Worm (Caenorhabditis elegans) whole organism, L3 larva: ENCODE results near the gene lec-1.
A peak's percentile ranks its signal among the peaks of the same experiment; 100 is the strongest.

Source experiments
- ZK546.5 ChIP-seq: sonication (generic microtip); optimal IDR thresholded peaks from 2 replicates; lab custom pipeline; 2017; ENCODE audit warnings: missing biosample characterization, missing genetic modification characterization
- ama-1 ChIP-seq: fragments of 150-350 bp; optimal IDR thresholded peaks from 2 replicates; lab custom pipeline; 2018
- ceh-16 ChIP-seq: sonication (generic microtip); optimal IDR thresholded peaks from 2 replicates; lab custom pipeline; 2017; ENCODE audit warnings: missing biosample characterization, missing genetic modification characterization
- ceh-28 ChIP-seq: fragments of 150-350 bp; optimal IDR thresholded peaks from 2 replicates; lab custom pipeline; 2014; ENCODE audit warnings: missing biosample characterization, missing genetic modification reagents, missing genetic modification characterization
- ceh-82 ChIP-seq: fragments of 150-350 bp; optimal IDR thresholded peaks from 2 replicates; lab custom pipeline; 2014; ENCODE audit warnings: missing biosample characterization, missing genetic modification characterization
- ceh-9 ChIP-seq: sonication (generic microtip); optimal IDR thresholded peaks from 2 replicates; lab custom pipeline; 2018; ENCODE audit warnings: missing biosample characterization, missing genetic modification characterization
- daf-12 ChIP-seq: fragments of 150-350 bp; optimal IDR thresholded peaks from 2 replicates; lab custom pipeline; 2014; ENCODE audit warnings: missing biosample characterization, missing genetic modification reagents, missing genetic modification characterization
- egl-27 ChIP-seq: sonication (generic microtip); optimal IDR thresholded peaks from 4 replicates; lab custom pipeline; 2017; ENCODE audit warnings: missing biosample characterization, missing genetic modification reagents, missing genetic modification characterization
- egl-5 ChIP-seq: fragments of 150-350 bp; optimal IDR thresholded peaks from 2 replicates; lab custom pipeline; 2017; ENCODE audit warnings: missing biosample characterization, missing genetic modification reagents, missing genetic modification characterization, inconsistent platforms
- elt-1 ChIP-seq: fragments of 150-350 bp; optimal IDR thresholded peaks from 2 replicates; lab custom pipeline; 2014; ENCODE audit warnings: missing biosample characterization, missing genetic modification characterization
- elt-2 ChIP-seq: sonication (generic microtip); optimal IDR thresholded peaks from 2 replicates; lab custom pipeline; 2016; ENCODE audit warnings: missing genetic modification reagents, mild to moderate bottlenecking, missing genetic modification characterization, missing compliant biosample characterization
- elt-3 ChIP-seq, 3 experiments: fragments of 150-350 bp in 1 of 3; sonication (generic microtip) in 2 of 3; optimal IDR thresholded peaks; 2 replicates in 2 of 3; 4 replicates in 1 of 3; lab custom pipeline; 2014 to 2017; ENCODE audit warnings: missing biosample characterization in 3 of 3, missing genetic modification characterization in 3 of 3
- fkh-10 ChIP-seq: sonication (generic microtip); optimal IDR thresholded peaks from 2 replicates; lab custom pipeline; 2017; ENCODE audit warnings: missing biosample characterization, missing genetic modification reagents, missing genetic modification characterization
- fkh-2 ChIP-seq: fragments of 150-350 bp; optimal IDR thresholded peaks from 2 replicates; lab custom pipeline; 2014; ENCODE audit warnings: missing biosample characterization, missing genetic modification reagents, missing genetic modification characterization
- fos-1 ChIP-seq: fragments of 150-350 bp; optimal IDR thresholded peaks from 2 replicates; lab custom pipeline; 2014; ENCODE audit warnings: missing biosample characterization, missing genetic modification characterization
- hmg-11 ChIP-seq: sonication (generic microtip); optimal IDR thresholded peaks from 2 replicates; lab custom pipeline; 2016; ENCODE audit warnings: missing genetic modification characterization, missing compliant biosample characterization
- jun-1 ChIP-seq: fragments of 150-350 bp; optimal IDR thresholded peaks from 2 replicates; lab custom pipeline; 2014; ENCODE audit warnings: missing biosample characterization, missing genetic modification reagents, missing genetic modification characterization
- lin-15B ChIP-seq: fragments of 150-350 bp; optimal IDR thresholded peaks from 2 replicates; lab custom pipeline; 2014; ENCODE audit warnings: missing biosample characterization, missing genetic modification characterization
- lin-39 ChIP-seq: fragments of 150-350 bp; optimal IDR thresholded peaks from 2 replicates; lab custom pipeline; 2018; ENCODE audit warnings: missing biosample characterization, missing genetic modification reagents, missing genetic modification characterization
- lsy-12 ChIP-seq: sonication (generic microtip); optimal IDR thresholded peaks from 2 replicates; lab custom pipeline; 2016; ENCODE audit warnings: mild to moderate bottlenecking, missing genetic modification characterization, missing compliant biosample characterization
- mdl-1 ChIP-seq: fragments of 150-350 bp; optimal IDR thresholded peaks from 2 replicates; lab custom pipeline; 2014; ENCODE audit warnings: missing biosample characterization, missing genetic modification characterization
- mml-1 ChIP-seq: fragments of 150-350 bp; sonication (generic microtip); optimal IDR thresholded peaks from 3 replicates; lab custom pipeline; 2014; ENCODE audit warnings: missing biosample characterization, missing genetic modification characterization
- nfya-1 ChIP-seq: sonication (generic microtip); optimal IDR thresholded peaks from 2 replicates; lab custom pipeline; 2017; ENCODE audit warnings: missing genetic modification characterization, mild to moderate bottlenecking, missing compliant biosample characterization, antibody characterized with exemption, moderate library complexity; ENCODE audit not compliant: insufficient read depth
- nhr-11 ChIP-seq: fragments of 150-350 bp; optimal IDR thresholded peaks from 2 replicates; lab custom pipeline; 2014; ENCODE audit warnings: missing biosample characterization, missing genetic modification characterization
- nhr-23 ChIP-seq: fragments of 150-350 bp; optimal IDR thresholded peaks from 2 replicates; lab custom pipeline; 2014; ENCODE audit warnings: missing biosample characterization, missing genetic modification reagents, missing genetic modification characterization
- nhr-237 ChIP-seq: fragments of 150-350 bp; optimal IDR thresholded peaks from 2 replicates; lab custom pipeline; 2014; ENCODE audit warnings: missing biosample characterization, missing genetic modification characterization
- nhr-25 ChIP-seq: sonication (generic microtip); optimal IDR thresholded peaks from 2 replicates; lab custom pipeline; 2017; ENCODE audit warnings: missing biosample characterization, missing genetic modification characterization
- nhr-43 ChIP-seq: sonication (generic microtip); optimal IDR thresholded peaks from 2 replicates; lab custom pipeline; 2016; ENCODE audit warnings: mild to moderate bottlenecking, missing genetic modification characterization, missing compliant biosample characterization; ENCODE audit not compliant: poor library complexity, severe bottlenecking
- nhr-67 ChIP-seq: fragments of 150-350 bp; optimal IDR thresholded peaks from 2 replicates; lab custom pipeline; 2014; ENCODE audit warnings: missing biosample characterization, missing genetic modification characterization
- nhr-76 ChIP-seq: fragments of 150-350 bp; sonication (generic microtip); optimal IDR thresholded peaks from 5 replicates; lab custom pipeline; 2014; ENCODE audit warnings: missing biosample characterization, missing genetic modification characterization
- pha-4 ChIP-seq: fragments of 150-350 bp; optimal IDR thresholded peaks from 2 replicates; lab custom pipeline; 2014; ENCODE audit warnings: missing biosample characterization, missing genetic modification reagents, missing genetic modification characterization
- pqm-1 ChIP-seq: fragments of 150-350 bp; optimal IDR thresholded peaks from 2 replicates; lab custom pipeline; 2017; ENCODE audit warnings: missing biosample characterization, missing genetic modification characterization, inconsistent platforms
- skn-1 ChIP-seq: fragments of 150-350 bp; optimal IDR thresholded peaks from 2 replicates; lab custom pipeline; 2014; ENCODE audit warnings: missing biosample characterization, missing genetic modification characterization
- snpc-4 ChIP-seq: fragments of 150-350 bp; optimal IDR thresholded peaks from 2 replicates; lab custom pipeline; 2014; ENCODE audit warnings: missing biosample characterization, missing genetic modification characterization
- unc-39 ChIP-seq: sonication (generic microtip); optimal IDR thresholded peaks from 4 replicates; lab custom pipeline; 2017; ENCODE audit warnings: missing biosample characterization, missing genetic modification characterization
- unc-62 ChIP-seq: fragments of 150-350 bp; sonication (generic microtip); optimal IDR thresholded peaks from 4 replicates; lab custom pipeline; 2014; ENCODE audit warnings: missing biosample characterization, missing genetic modification reagents, missing genetic modification characterization
- ztf-11 ChIP-seq: fragments of 150-350 bp; optimal IDR thresholded peaks from 2 replicates; lab custom pipeline; 2014; ENCODE audit warnings: missing biosample characterization, missing genetic modification characterization
- ztf-4 ChIP-seq: fragments of 150-350 bp; optimal IDR thresholded peaks from 2 replicates; lab custom pipeline; 2014; ENCODE audit warnings: missing biosample characterization, missing genetic modification characterization

The lec-1 gene

ce11 chrII:13195163-13195562, at the start of gene lec-1:
lec-1 (plus strand) TSS chrII:13195549.
- peak; percentile 52 for TF ChIP-seq fkh-2 (tag; lab: Kevin White, UChicago)
- peak; percentile 6 for TF ChIP-seq snpc-4 (tag; lab: Kevin White, UChicago)
- TF ChIP-seq lin-39 (tag; lab: Kevin White, UChicago) = no peak
- TF ChIP-seq hmg-11 (tag; lab: Kevin White, UChicago) = peak; percentile 46
- TF ChIP-seq daf-12 (tag; lab: Kevin White, UChicago) = no peak
- TF ChIP-seq nhr-67 (tag; lab: Kevin White, UChicago) = no peak
- TF ChIP-seq lin-15B = peak; percentile 12
- peak; percentile 35 for TF ChIP-seq fkh-10 (GFP tag; lab: Kevin White, UChicago)
- TF ChIP-seq elt-3 (tag; optimal IDR thresholded peaks at IDR 0.05; lab: Kevin White, UChicago) = no peak
- peak; percentile 67 for TF ChIP-seq pqm-1 (tag; lab: Kevin White, UChicago)
- no peak for TF ChIP-seq ztf-4 (tag; lab: Kevin White, UChicago)
- TF ChIP-seq ceh-9 (tag; lab: Kevin White, UChicago) = no peak
- peak; percentile 88 for TF ChIP-seq egl-5
- peak; percentile 74 for TF ChIP-seq nfya-1 (tag; lab: Kevin White, UChicago)
- no peak for TF ChIP-seq jun-1 (tag; lab: Kevin White, UChicago)
- TF ChIP-seq elt-2 (tag; lab: Kevin White, UChicago) = peak; percentile 57
- no peak for TF ChIP-seq mdl-1 (tag; lab: Kevin White, UChicago)
- peak; percentile 41 for TF ChIP-seq ama-1 (lab: Kevin White, UChicago)
- no peak for TF ChIP-seq unc-39 (tag; lab: Kevin White, UChicago)
- TF ChIP-seq ceh-28 (tag; lab: Kevin White, UChicago) = no peak
- peak; percentile 3 for TF ChIP-seq unc-62
- peak; percentile 98 for TF ChIP-seq pha-4 (tag; lab: Kevin White, UChicago)
- TF ChIP-seq nhr-23 = peak; percentile 1
- TF ChIP-seq fos-1 (tag; lab: Kevin White, UChicago) = no peak

- no peak for TF ChIP-seq nhr-25 (tag; lab: Kevin White, UChicago)
- TF ChIP-seq skn-1 (tag; lab: Kevin White, UChicago) = no peak
- TF ChIP-seq egl-27 (tag; lab: Kevin White, UChicago) = no peak
- no peak for TF ChIP-seq nhr-67 (tag; lab: Kevin White, UChicago)
- no peak for TF ChIP-seq jun-1 (tag; lab: Kevin White, UChicago)
- peak; percentile 37 for TF ChIP-seq nhr-23
- no peak for TF ChIP-seq nhr-237 (tag; lab: Kevin White, UChicago)
- TF ChIP-seq fos-1 (tag; lab: Kevin White, UChicago) = no peak
- TF ChIP-seq ZK546.5 = no peak
- TF ChIP-seq elt-2 (tag; lab: Kevin White, UChicago) = no peak
- no peak for TF ChIP-seq elt-1 (tag; lab: Kevin White, UChicago)
- TF ChIP-seq fkh-2 (tag; lab: Kevin White, UChicago) = no peak
- TF ChIP-seq ztf-11 (tag; lab: Kevin White, UChicago) = no peak
- TF ChIP-seq ceh-9 (tag; lab: Kevin White, UChicago) = no peak
- no peak for TF ChIP-seq ceh-82 (tag; lab: Kevin White, UChicago)
- TF ChIP-seq elt-3 (tag; optimal IDR thresholded peaks at IDR 0.05; lab: Kevin White, UChicago) = peak in 1 of 3 experiments; percentile 48
- no peak for TF ChIP-seq fkh-10 (GFP tag; lab: Kevin White, UChicago)
- TF ChIP-seq unc-62 = no peak
- peak; percentile 32 for TF ChIP-seq nhr-43 (tag; lab: Kevin White, UChicago)
- TF ChIP-seq nfya-1 (tag; lab: Kevin White, UChicago) = no peak
- TF ChIP-seq nhr-76 (tag; lab: Kevin White, UChicago) = no peak
- no peak for TF ChIP-seq nhr-11 (tag; lab: Kevin White, UChicago)
These were observed 47.1 kb upstream of the lec-1 start for ce11 chrII:13148247-13148646.

ce11 chrII:13149965-13150364, 45.4 kb upstream of the lec-1 start:
- TF ChIP-seq mml-1 (tag; lab: Kevin White, UChicago) (no peak), ceh-28 (tag; lab: Kevin White, UChicago) (no peak), unc-62 (peak; percentile 7), jun-1 (tag; lab: Kevin White, UChicago) (peak; percentile 8), elt-3 (tag; optimal IDR thresholded peaks at IDR 0.05; lab: Kevin White, UChicago) (peak in 1 of 3 experiments; percentile 23), pqm-1 (tag; lab: Kevin White, UChicago) (no peak), lsy-12 (no peak), nhr-43 (tag; lab: Kevin White, UChicago) (peak; percentile 83), ceh-16 (tag; lab: Kevin White, UChicago) (no peak), nhr-23 (peak; percentile 40)
